Worm (Caenorhabditis elegans) whole organism, L2 larva: ENCODE data around the gene ZC204.13.
A peak's percentile ranks its signal among the peaks of the same experiment; 100 is the strongest.

Experiments
- F13H6.1 ChIP-seq: sonication (generic microtip); optimal IDR thresholded peaks from 2 replicates; lab custom pipeline; 2016; ENCODE audit warnings: missing genetic modification characterization, missing compliant biosample characterization
- R02D3.7 ChIP-seq: fragments of 150-350 bp; optimal IDR thresholded peaks from 2 replicates; lab custom pipeline; 2014; ENCODE audit warnings: missing biosample characterization, missing genetic modification characterization
- aly-2 ChIP-seq: fragments of 150-350 bp; optimal IDR thresholded peaks from 2 replicates; lab custom pipeline; 2014; ENCODE audit warnings: missing biosample characterization, missing genetic modification characterization
- ama-1 ChIP-seq: fragments of 150-350 bp; optimal IDR thresholded peaks from 2 replicates; lab custom pipeline; 2018; ENCODE audit warnings: inconsistent platforms
- blmp-1 ChIP-seq: sonication (generic microtip); optimal IDR thresholded peaks from 2 replicates; lab custom pipeline; 2017; ENCODE audit warnings: missing genetic modification characterization, mild to moderate bottlenecking, missing compliant biosample characterization, antibody characterized with exemption, moderate library complexity; ENCODE audit not compliant: insufficient read depth
- ceh-16 ChIP-seq: fragments of 150-350 bp; optimal IDR thresholded peaks from 2 replicates; lab custom pipeline; 2014; ENCODE audit warnings: missing biosample characterization, missing genetic modification characterization
- crh-2 ChIP-seq: sonication (generic microtip); optimal IDR thresholded peaks from 2 replicates; lab custom pipeline; 2017; ENCODE audit warnings: missing biosample characterization, missing genetic modification characterization
- dmd-4 ChIP-seq: sonication (generic microtip); optimal IDR thresholded peaks from 2 replicates; lab custom pipeline; 2017; ENCODE audit warnings: missing biosample characterization, missing genetic modification characterization
- elt-1 ChIP-seq: fragments of 150-350 bp; optimal IDR thresholded peaks from 2 replicates; lab custom pipeline; 2014; ENCODE audit warnings: missing biosample characterization, missing genetic modification characterization
- fos-1 ChIP-seq: fragments of 150-350 bp; optimal IDR thresholded peaks from 2 replicates; lab custom pipeline; 2014; ENCODE audit warnings: missing biosample characterization, missing genetic modification characterization
- lin-11 ChIP-seq: fragments of 150-350 bp; sonication (generic microtip); optimal IDR thresholded peaks from 2 replicates; lab custom pipeline; 2014; ENCODE audit warnings: missing biosample characterization, missing genetic modification characterization, inconsistent platforms, mixed read lengths
- lin-13 ChIP-seq: fragments of 150-350 bp; optimal IDR thresholded peaks from 2 replicates; lab custom pipeline; 2014; ENCODE audit warnings: missing biosample characterization, missing genetic modification reagents, missing genetic modification characterization
- lin-39 ChIP-seq: fragments of 150-350 bp; optimal IDR thresholded peaks from 2 replicates; lab custom pipeline; 2014; ENCODE audit warnings: missing biosample characterization, missing genetic modification reagents, missing genetic modification characterization
- mab-5 ChIP-seq: fragments of 150-350 bp; optimal IDR thresholded peaks from 2 replicates; lab custom pipeline; 2014; ENCODE audit warnings: missing biosample characterization, missing genetic modification characterization
- mbf-1 ChIP-seq: sonication (generic microtip); optimal IDR thresholded peaks from 2 replicates; lab custom pipeline; 2017; ENCODE audit warnings: missing biosample characterization, missing genetic modification characterization
- nhr-10 ChIP-seq: sonication (generic microtip); optimal IDR thresholded peaks from 2 replicates; lab custom pipeline; 2017; ENCODE audit warnings: missing biosample characterization, missing genetic modification characterization
- nhr-11 ChIP-seq: fragments of 150-350 bp; optimal IDR thresholded peaks from 2 replicates; lab custom pipeline; 2014; ENCODE audit warnings: missing biosample characterization, missing genetic modification characterization
- nhr-12 ChIP-seq: fragments of 150-350 bp; optimal IDR thresholded peaks from 2 replicates; lab custom pipeline; 2014; ENCODE audit warnings: missing biosample characterization, missing genetic modification characterization
- nhr-129 ChIP-seq: fragments of 150-350 bp; optimal IDR thresholded peaks from 2 replicates; lab custom pipeline; 2014; ENCODE audit warnings: missing biosample characterization, missing genetic modification characterization
- nhr-23 ChIP-seq: fragments of 150-350 bp; optimal IDR thresholded peaks from 2 replicates; lab custom pipeline; 2014; ENCODE audit warnings: missing biosample characterization, missing genetic modification reagents, missing genetic modification characterization
- nhr-237 ChIP-seq: fragments of 150-350 bp; optimal IDR thresholded peaks from 2 replicates; lab custom pipeline; 2014; ENCODE audit warnings: missing biosample characterization, missing genetic modification characterization
- nhr-25 ChIP-seq: fragments of 150-350 bp; sonication (generic microtip); optimal IDR thresholded peaks from 3 replicates; lab custom pipeline; 2014; ENCODE audit warnings: missing biosample characterization, missing genetic modification characterization
- nhr-6 ChIP-seq: fragments of 150-350 bp; optimal IDR thresholded peaks from 2 replicates; lab custom pipeline; 2014; ENCODE audit warnings: missing biosample characterization, missing genetic modification characterization
- nhr-77 ChIP-seq: fragments of 150-350 bp; optimal IDR thresholded peaks from 2 replicates; lab custom pipeline; 2014; ENCODE audit warnings: missing biosample characterization, missing genetic modification characterization
- peb-1 ChIP-seq: fragments of 150-350 bp; optimal IDR thresholded peaks from 2 replicates; lab custom pipeline; 2014; ENCODE audit warnings: missing biosample characterization, missing genetic modification characterization
- sem-4 ChIP-seq: fragments of 150-350 bp; optimal IDR thresholded peaks from 2 replicates; lab custom pipeline; 2014; ENCODE audit warnings: missing biosample characterization, missing genetic modification reagents, missing genetic modification characterization
- skn-1 ChIP-seq: sonication (generic microtip); optimal IDR thresholded peaks from 2 replicates; lab custom pipeline; 2017; ENCODE audit warnings: missing biosample characterization, missing genetic modification characterization
- sma-3 ChIP-seq: sonication (generic microtip); optimal IDR thresholded peaks from 2 replicates; lab custom pipeline; 2016; ENCODE audit warnings: missing genetic modification reagents, missing genetic modification characterization, missing compliant biosample characterization
- sma-9 ChIP-seq, 2 experiments: fragments of 150-350 bp in 1 of 2; sonication (generic microtip) in 1 of 2; optimal IDR thresholded peaks; 2 replicates each; lab custom pipeline; 2014 to 2016; ENCODE audit warnings: missing genetic modification characterization in 2 of 2, mild to moderate bottlenecking in 1 of 2, missing biosample characterization in 1 of 2, missing compliant biosample characterization in 1 of 2, missing genetic modification reagents in 1 of 2, moderate library complexity in 1 of 2
- snpc-4 ChIP-seq: fragments of 150-350 bp; optimal IDR thresholded peaks from 2 replicates; lab custom pipeline; 2014; ENCODE audit warnings: missing biosample characterization, missing genetic modification characterization
- unc-39 ChIP-seq: fragments of 150-350 bp; optimal IDR thresholded peaks from 2 replicates; lab custom pipeline; 2014; ENCODE audit warnings: missing biosample characterization, missing genetic modification characterization
- unc-55 ChIP-seq: fragments of 150-350 bp; sonication (generic microtip); optimal IDR thresholded peaks from 3 replicates; lab custom pipeline; 2014; ENCODE audit warnings: missing biosample characterization, missing genetic modification reagents, missing genetic modification characterization
- unc-62 ChIP-seq: fragments of 150-350 bp; optimal IDR thresholded peaks from 2 replicates; lab custom pipeline; 2014; ENCODE audit warnings: missing biosample characterization, missing genetic modification reagents, missing genetic modification characterization
- ztf-4 ChIP-seq: fragments of 150-350 bp; optimal IDR thresholded peaks from 2 replicates; lab custom pipeline; 2014; ENCODE audit warnings: missing biosample characterization, missing genetic modification characterization

The ZC204.13 gene

DNA sequence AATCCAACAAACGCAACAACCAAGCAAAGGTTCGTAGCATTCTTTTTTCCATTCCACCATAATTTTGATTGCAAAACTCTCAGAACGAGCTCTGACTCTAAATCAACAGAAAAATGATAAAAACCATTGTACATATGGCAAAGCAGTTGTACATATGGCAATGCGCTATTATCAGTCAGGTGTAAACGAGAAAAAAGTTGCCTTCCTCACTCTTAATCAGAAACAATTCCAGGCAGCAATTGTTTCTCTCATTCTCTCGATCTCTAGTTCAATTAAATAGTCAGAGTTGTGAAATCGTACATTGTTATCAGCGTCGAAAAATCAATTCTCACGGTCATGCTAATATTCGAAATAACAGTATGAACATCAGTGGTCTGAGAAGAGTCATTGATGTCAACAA lies 39.0 kb downstream of the ZC204.13 start:
- TF ChIP-seq nhr-10 (no peak), unc-55 (GFP tag; lab: Kevin White, UChicago) (no peak), fos-1 (tag; lab: Kevin White, UChicago) (peak; percentile 44), lin-11 (tag; lab: Kevin White, UChicago) (no peak), nhr-237 (tag; lab: Kevin White, UChicago) (no peak), nhr-129 (no peak), nhr-23 (tag; lab: Kevin White, UChicago) (no peak), lin-13 (GFP tag; lab: Kevin White, UChicago) (no peak), ztf-4 (tag; lab: Kevin White, UChicago) (no peak)
- TF ChIP-seq, all 48 proteins: peak for 1

DNA sequence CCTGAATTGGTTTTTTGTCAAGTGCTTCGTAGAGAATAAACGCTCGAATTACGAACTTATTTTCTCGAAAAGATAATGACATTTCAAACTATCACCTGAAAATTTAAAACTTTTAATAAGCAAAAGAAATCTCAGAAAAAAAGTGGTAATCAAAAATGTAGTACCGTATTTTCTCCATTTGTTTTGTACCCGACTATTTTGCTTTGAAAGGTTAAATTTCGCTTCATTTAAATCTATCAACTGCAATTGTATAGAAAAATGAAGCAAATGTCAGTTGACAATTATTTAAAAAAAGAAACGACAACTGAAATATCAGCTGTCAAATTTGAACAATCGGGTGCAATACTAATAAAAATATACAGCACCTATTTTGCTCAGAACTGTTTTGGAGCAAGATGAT lies 39.6 kb downstream of the ZC204.13 start, which contains the start of gene fbxa-158:
Gene fbxa-158 (minus strand): TSS at position 101 of the 400 bp plus-strand sequence.
- no peak for TF ChIP-seq lin-11 (tag; lab: Kevin White, UChicago)
- no peak for TF ChIP-seq ceh-16

DNA sequence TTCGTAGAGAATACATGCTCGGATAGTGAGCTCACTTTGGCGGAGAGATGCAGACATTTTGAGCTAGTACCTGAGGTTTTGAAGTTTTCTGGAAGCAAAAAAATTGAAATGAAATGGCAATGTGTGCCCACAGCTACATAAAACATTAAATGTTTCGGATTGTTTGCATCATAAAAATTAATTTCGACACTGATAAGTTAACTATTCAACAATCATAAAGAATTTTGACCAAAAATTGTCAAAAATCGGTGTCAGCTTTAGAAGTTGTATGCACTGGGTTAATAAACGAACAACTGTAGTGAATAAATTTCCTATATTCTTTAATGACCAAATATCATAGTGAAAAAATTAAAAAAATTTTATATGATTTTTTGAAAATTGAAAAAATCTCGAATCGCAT lies 41.8 kb downstream of the ZC204.13 start, which contains the start of gene fbxa-166:
Gene fbxa-166 (minus strand): TSS at position 101 of the 400 bp plus-strand sequence.
- TF ChIP-seq unc-62 (GFP tag; lab: Kevin White, UChicago) (no peak), ama-1 (lab: Kevin White, UChicago) (no peak), mab-5 (tag; lab: Kevin White, UChicago) (no peak), mbf-1 (no peak), unc-55 (GFP tag; lab: Kevin White, UChicago) (no peak), snpc-4 (tag; lab: Kevin White, UChicago) (no peak), lin-13 (GFP tag; lab: Kevin White, UChicago) (no peak), F13H6.1 (tag; lab: Kevin White, UChicago) (no peak), R02D3.7 (no peak), peb-1 (tag; lab: Kevin White, UChicago) (no peak), ceh-16 (no peak), unc-39 (no peak), lin-39 (tag; lab: Kevin White, UChicago) (no peak), sma-9 (GFP tag; optimal IDR thresholded peaks at IDR 0.05; lab: Kevin White, UChicago) (no peak), sma-9 (tag; optimal IDR thresholded peaks at IDR 0.05; lab: Kevin White, UChicago) (no peak), nhr-11 (no peak), nhr-6 (tag; lab: Kevin White, UChicago) (no peak), nhr-12 (tag; lab: Kevin White, UChicago) (no peak), nhr-77 (tag; lab: Kevin White, UChicago) (no peak), dmd-4 (tag; lab: Kevin White, UChicago) (no peak), nhr-25 (tag; lab: Kevin White, UChicago) (no peak)
- TF ChIP-seq, all 48 proteins: peak for 0

DNA sequence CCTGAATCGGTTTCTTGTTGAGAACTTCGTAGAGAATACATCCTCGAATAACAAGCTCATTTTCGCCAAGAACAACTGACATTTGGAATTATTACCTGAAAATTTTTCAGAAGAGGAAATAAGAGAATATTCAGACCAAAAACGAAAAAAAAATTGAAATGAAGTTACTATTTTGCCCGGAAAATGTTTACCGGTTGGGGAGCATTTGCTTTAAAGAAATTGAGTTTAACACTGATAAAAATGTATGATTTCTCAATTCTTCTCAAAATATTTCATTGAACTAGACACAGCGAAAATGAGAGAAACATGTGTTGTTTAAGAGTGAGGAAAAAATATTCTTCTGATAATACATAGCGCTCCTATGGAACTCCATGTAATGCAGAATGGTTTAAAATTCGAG lies 44.4 kb downstream of the ZC204.13 start, which contains the start of gene fbxa-165:
Gene fbxa-165 (minus strand): TSS at position 101 of the 400 bp plus-strand sequence.
- TF ChIP-seq lin-39 (tag; lab: Kevin White, UChicago) (no peak), blmp-1 (no peak), sma-3 (GFP tag; lab: Kevin White, UChicago) (no peak), sem-4 (tag; lab: Kevin White, UChicago) (no peak), snpc-4 (tag; lab: Kevin White, UChicago) (no peak), nhr-10 (no peak), elt-1 (tag; lab: Kevin White, UChicago) (no peak), crh-2 (tag; lab: Kevin White, UChicago) (no peak), peb-1 (tag; lab: Kevin White, UChicago) (no peak), mab-5 (tag; lab: Kevin White, UChicago) (no peak), lin-11 (tag; lab: Kevin White, UChicago) (no peak), nhr-77 (tag; lab: Kevin White, UChicago) (no peak)

DNA sequence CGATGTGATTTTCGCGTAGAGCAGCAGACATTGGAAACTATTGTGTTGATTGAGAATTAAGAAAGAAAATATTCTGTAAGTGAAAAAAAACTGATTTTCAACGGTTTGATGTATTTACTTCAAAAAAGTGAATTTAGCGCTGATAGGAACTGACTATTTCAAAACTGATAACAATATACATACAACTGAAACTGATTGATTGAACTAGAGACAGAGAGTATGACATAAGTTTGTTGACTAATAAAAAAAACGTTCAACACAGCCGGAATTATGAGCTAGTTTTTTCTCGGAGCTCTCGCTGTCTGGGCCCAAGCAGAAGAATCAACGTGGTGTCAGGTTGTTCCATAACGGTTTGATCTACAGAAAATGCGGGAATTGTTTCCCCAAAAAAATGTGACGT lies 46.8 kb downstream of the ZC204.13 start, which contains the start of gene fbxa-164:
Gene fbxa-164 (minus strand): TSS at position 101 of the 400 bp plus-strand sequence.
- TF ChIP-seq aly-2 (tag; lab: Kevin White, UChicago) (no peak), skn-1 (tag; lab: Kevin White, UChicago) (no peak), nhr-25 (tag; lab: Kevin White, UChicago) (no peak), lin-39 (tag; lab: Kevin White, UChicago) (no peak), blmp-1 (no peak)
- TF ChIP-seq, all 48 proteins: peak for 0
